Fruit fly (Drosophila melanogaster) whole organism, prepupa: Measurements from ENCODE around the gene Spn100A.
A peak's percentile ranks its signal among the peaks of the same experiment; 100 is the strongest.

Source experiments
- Blimp-1 ChIP-seq: fragments of 200-800 bp; sonication (Bioruptor generic); optimal IDR thresholded peaks from 3 replicates; lab custom pipeline; 2017; ENCODE audit warnings: missing biosample characterization, missing genetic modification characterization, mild to moderate bottlenecking, moderate library complexity, missing genetic modification reagents
- CG10631 ChIP-seq: fragments of 200-800 bp; sonication (Bioruptor generic); optimal IDR thresholded peaks from 2 replicates; lab custom pipeline; 2016; ENCODE audit warnings: missing biosample characterization, missing genetic modification characterization
- CG10669 ChIP-seq: fragments of 200-800 bp; sonication (Bioruptor generic); optimal IDR thresholded peaks from 3 replicates; lab custom pipeline; 2018; ENCODE audit warnings: missing biosample characterization, mild to moderate bottlenecking, missing genetic modification characterization, moderate library complexity
- CG11294 ChIP-seq: fragments of 200-800 bp; sonication (Bioruptor generic); IDR thresholded peaks from 2 replicates; pipeline ENCODE4 v1.3.6; 2022; ENCODE audit warnings: missing biosample characterization, missing genetic modification characterization
- CG11762 ChIP-seq: fragments of 200-800 bp; sonication (Bioruptor generic); optimal IDR thresholded peaks from 3 replicates; lab custom pipeline; 2016; ENCODE audit warnings: missing biosample characterization, missing genetic modification characterization; ENCODE audit not compliant: insufficient read depth
- CG11902 ChIP-seq: fragments of 200-800 bp; sonication (Bioruptor generic); optimal IDR thresholded peaks from 3 replicates; lab custom pipeline; 2016; ENCODE audit warnings: missing biosample characterization, missing genetic modification characterization
- CG15336 ChIP-seq: fragments of 200-800 bp; sonication (Bioruptor generic); IDR thresholded peaks from 2 replicates; pipeline ENCODE4 v1.3.6; 2022; ENCODE audit warnings: missing biosample characterization, missing genetic modification characterization
- CG1621 ChIP-seq: fragments of 200-800 bp; sonication (Bioruptor generic); optimal IDR thresholded peaks from 3 replicates; lab custom pipeline; 2018; ENCODE audit warnings: missing biosample characterization, mild to moderate bottlenecking, missing genetic modification characterization
- CG3032 ChIP-seq: fragments of 200-800 bp; optimal IDR thresholded peaks from 2 replicates; lab custom pipeline; 2019; ENCODE audit warnings: missing biosample characterization, mild to moderate bottlenecking, missing genetic modification characterization, moderate library complexity
- CG31627 ChIP-seq: fragments of 200-800 bp; sonication (Bioruptor generic); optimal IDR thresholded peaks from 3 replicates; lab custom pipeline; 2016; ENCODE audit warnings: missing biosample characterization, missing genetic modification characterization
- CG32006 ChIP-seq: fragments of 200-800 bp; sonication (Bioruptor generic); optimal IDR thresholded peaks from 3 replicates; lab custom pipeline; 2017; ENCODE audit warnings: missing biosample characterization, mild to moderate bottlenecking, missing genetic modification characterization
- CG34406 ChIP-seq: fragments of 200-800 bp; sonication (Bioruptor generic); optimal IDR thresholded peaks from 3 replicates; lab custom pipeline; 2016; ENCODE audit warnings: missing biosample characterization, missing genetic modification characterization
- CG4318 ChIP-seq: fragments of 200-800 bp; sonication (Bioruptor generic); optimal IDR thresholded peaks from 3 replicates; lab custom pipeline; 2017; ENCODE audit warnings: missing biosample characterization, mild to moderate bottlenecking, missing genetic modification characterization
- CG6163 ChIP-seq: fragments of 200-800 bp; sonication (Bioruptor generic); IDR thresholded peaks from 3 replicates; pipeline ENCODE4 v1.3.6; 2022; ENCODE audit warnings: missing biosample characterization, missing genetic modification characterization
- CG6808 ChIP-seq: fragments of 200-800 bp; sonication (Bioruptor generic); optimal IDR thresholded peaks from 3 replicates; lab custom pipeline; 2017; ENCODE audit warnings: missing biosample characterization, missing genetic modification characterization, mild to moderate bottlenecking, moderate library complexity, missing genetic modification reagents
- CG6854 ChIP-seq: fragments of 200-800 bp; sonication (Bioruptor generic); optimal IDR thresholded peaks from 2 replicates; lab custom pipeline; 2017; ENCODE audit warnings: missing biosample characterization, mild to moderate bottlenecking, missing genetic modification characterization
- CG7368 ChIP-seq: fragments of 200-800 bp; sonication (Bioruptor generic); optimal IDR thresholded peaks from 3 replicates; lab custom pipeline; 2016; ENCODE audit warnings: missing biosample characterization, missing genetic modification characterization
- CG8319 ChIP-seq: fragments of 200-800 bp; sonication (Bioruptor generic); optimal IDR thresholded peaks from 3 replicates; lab custom pipeline; 2016; ENCODE audit warnings: missing biosample characterization, missing genetic modification characterization
- CG8632 ChIP-seq: fragments of 200-800 bp; sonication (Bioruptor generic); optimal IDR thresholded peaks from 3 replicates; lab custom pipeline; 2016; ENCODE audit warnings: missing biosample characterization, missing genetic modification characterization
- CG9139 ChIP-seq: fragments of 200-800 bp; sonication (Bioruptor generic); optimal IDR thresholded peaks from 3 replicates; lab custom pipeline; 2017; ENCODE audit warnings: missing biosample characterization, mild to moderate bottlenecking, missing genetic modification characterization
- Eip75B ChIP-seq: fragments of 200-800 bp; sonication (Bioruptor generic); optimal IDR thresholded peaks from 3 replicates; lab custom pipeline; 2016; ENCODE audit warnings: missing biosample characterization, missing genetic modification characterization
- Eip78C ChIP-seq: fragments of 200-800 bp; sonication (Bioruptor generic); peaks from one replicate; lab custom pipeline; 2016; ENCODE audit warnings: missing biosample characterization, missing genetic modification characterization
- Eip93F ChIP-seq: fragments of 200-800 bp; sonication (Bioruptor generic); optimal IDR thresholded peaks from 2 replicates; lab custom pipeline; 2016; ENCODE audit warnings: missing biosample characterization, mild to moderate bottlenecking, missing genetic modification characterization
- Ets96B ChIP-seq: fragments of 200-800 bp; optimal IDR thresholded peaks from 2 replicates; lab custom pipeline; 2019; ENCODE audit warnings: missing biosample characterization, mild to moderate bottlenecking, missing genetic modification characterization, moderate library complexity
- Hr38 ChIP-seq: sonication (Bioruptor generic); optimal IDR thresholded peaks from 2 replicates; lab custom pipeline; 2016; ENCODE audit warnings: missing biosample characterization, missing genetic modification characterization
- Hr39 ChIP-seq: fragments of 200-800 bp; sonication (Bioruptor generic); optimal IDR thresholded peaks from 2 replicates; lab custom pipeline; 2016; ENCODE audit warnings: missing biosample characterization, missing genetic modification characterization
- Hr4 ChIP-seq: fragments of 200-800 bp; sonication (Bioruptor generic); optimal IDR thresholded peaks from 3 replicates; lab custom pipeline; 2016; ENCODE audit warnings: missing biosample characterization, missing genetic modification characterization
- Lpt ChIP-seq: fragments of 200-800 bp; sonication (Bioruptor generic); optimal IDR thresholded peaks from 3 replicates; lab custom pipeline; 2016; ENCODE audit warnings: missing biosample characterization, missing genetic modification characterization
- Met ChIP-seq: fragments of 200-800 bp; sonication (Bioruptor generic); optimal IDR thresholded peaks from 3 replicates; lab custom pipeline; 2016; ENCODE audit warnings: missing biosample characterization, missing genetic modification characterization
- OdsH ChIP-seq: fragments of 200-800 bp; sonication (Bioruptor generic); optimal IDR thresholded peaks from 3 replicates; lab custom pipeline; 2016; ENCODE audit warnings: missing biosample characterization, missing genetic modification characterization
- Smox ChIP-seq: fragments of 200-800 bp; sonication (Bioruptor generic); optimal IDR thresholded peaks from 3 replicates; lab custom pipeline; 2016; ENCODE audit warnings: missing biosample characterization, missing genetic modification characterization
- Sox102F ChIP-seq: fragments of 200-800 bp; sonication (Bioruptor generic); optimal IDR thresholded peaks from 2 replicates; lab custom pipeline; 2016; ENCODE audit warnings: missing biosample characterization, mild to moderate bottlenecking, missing genetic modification characterization
- Sox14 ChIP-seq: fragments of 200-800 bp; sonication (Bioruptor generic); optimal IDR thresholded peaks from 3 replicates; lab custom pipeline; 2016; ENCODE audit warnings: missing biosample characterization, missing genetic modification characterization
- achi ChIP-seq: fragments of 200-800 bp; sonication (Bioruptor generic); optimal IDR thresholded peaks from 3 replicates; lab custom pipeline; 2016; ENCODE audit warnings: missing biosample characterization, missing genetic modification characterization
- acj6 ChIP-seq: fragments of 200-800 bp; sonication (Bioruptor generic); optimal IDR thresholded peaks from 3 replicates; lab custom pipeline; 2016; ENCODE audit warnings: missing biosample characterization, missing genetic modification characterization
- cyc ChIP-seq: fragments of 200-800 bp; sonication (Bioruptor generic); optimal IDR thresholded peaks from 3 replicates; lab custom pipeline; 2016; ENCODE audit warnings: missing biosample characterization, missing genetic modification characterization
- dsx ChIP-seq: fragments of 200-800 bp; optimal IDR thresholded peaks from 3 replicates; lab custom pipeline; 2019; ENCODE audit warnings: missing biosample characterization, mild to moderate bottlenecking, missing genetic modification characterization, moderate library complexity; ENCODE audit not compliant: poor library complexity, severe bottlenecking
- eg ChIP-seq: fragments of 200-800 bp; sonication (Bioruptor generic); IDR thresholded peaks from 3 replicates; pipeline ENCODE4 v1.3.6; 2022; ENCODE audit warnings: missing biosample characterization, missing genetic modification characterization
- esn ChIP-seq: fragments of 200-800 bp; sonication (Bioruptor generic); optimal IDR thresholded peaks from 2 replicates; lab custom pipeline; 2016; ENCODE audit warnings: missing biosample characterization, mild to moderate bottlenecking, missing genetic modification characterization, moderate library complexity
- fd85E ChIP-seq: fragments of 200-800 bp; sonication (Bioruptor generic); optimal IDR thresholded peaks from 3 replicates; lab custom pipeline; 2016; ENCODE audit warnings: missing biosample characterization, missing genetic modification characterization
- fkh ChIP-seq: fragments of 200-800 bp; sonication (Bioruptor generic); optimal IDR thresholded peaks from 3 replicates; lab custom pipeline; 2017; ENCODE audit warnings: missing biosample characterization, mild to moderate bottlenecking, missing genetic modification characterization, moderate library complexity
- pdm3 ChIP-seq: fragments of 200-800 bp; sonication (Bioruptor generic); optimal IDR thresholded peaks from 3 replicates; lab custom pipeline; 2016; ENCODE audit warnings: missing biosample characterization, missing genetic modification characterization
- salr ChIP-seq, 2 experiments: fragments of 200-800 bp; sonication (Bioruptor generic); optimal IDR thresholded peaks; 3 replicates each; lab custom pipeline; 2016 to 2018; ENCODE audit warnings: missing biosample characterization in 2 of 2, missing genetic modification characterization in 2 of 2, mild to moderate bottlenecking in 1 of 2
- spab ChIP-seq: fragments of 200-800 bp; sonication (Bioruptor generic); optimal IDR thresholded peaks from 2 replicates; lab custom pipeline; 2017; ENCODE audit warnings: missing biosample characterization, mild to moderate bottlenecking, missing genetic modification characterization, missing genetic modification reagents
- ss ChIP-seq, 2 experiments: fragments of 200-800 bp; sonication (Bioruptor generic); optimal IDR thresholded peaks; 2 replicates in 1 of 2; 3 replicates in 1 of 2; lab custom pipeline; 2017 to 2018; ENCODE audit warnings: mild to moderate bottlenecking in 2 of 2, missing biosample characterization in 2 of 2, missing genetic modification characterization in 2 of 2, moderate library complexity in 1 of 2
- svp ChIP-seq: fragments of 200-800 bp; sonication (Bioruptor generic); peaks from one replicate; lab custom pipeline; 2016; ENCODE audit warnings: missing biosample characterization, missing genetic modification characterization
- topi ChIP-seq: fragments of 200-800 bp; sonication (Bioruptor generic); optimal IDR thresholded peaks from 3 replicates; lab custom pipeline; 2016; ENCODE audit warnings: missing biosample characterization, missing genetic modification characterization

Gene Spn100A

DNA sequence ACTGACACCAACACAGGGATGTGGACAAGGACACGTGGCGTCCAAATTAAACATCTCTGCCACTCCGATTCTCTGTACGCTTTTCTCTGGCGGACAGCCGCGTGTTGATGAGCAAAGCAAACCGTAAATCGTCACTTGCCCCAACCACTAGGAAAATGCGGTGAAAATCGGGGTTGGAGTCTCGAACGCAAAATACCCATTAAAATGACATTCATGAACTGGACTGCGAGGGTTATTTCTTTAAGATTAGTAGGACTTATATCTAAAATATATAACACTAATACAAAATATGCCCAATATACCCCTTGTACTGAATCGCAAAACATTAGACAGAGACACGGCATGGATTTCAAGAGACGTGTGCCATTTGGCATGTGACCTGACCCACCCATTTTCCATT is 28.0 kb downstream of the Spn100A start:
- TF ChIP-seq Eip78C = peak; percentile 6
- no peak for TF ChIP-seq CG8632 (GFP tag; lab: Kevin White, UChicago)
- TF ChIP-seq CG4318 (GFP tag; lab: Kevin White, UChicago) = no peak

- TF ChIP-seq CG3032 (tag; lab: Kevin White, UChicago) = peak; percentile 33
- TF ChIP-seq Ets96B = peak; percentile 33
- TF ChIP-seq Eip78C = peak; percentile 59
- no peak for TF ChIP-seq topi (GFP tag; lab: Kevin White, UChicago)
- no peak for TF ChIP-seq Hr38 (GFP tag; lab: Kevin White, UChicago)
- no peak for TF ChIP-seq CG6854 (GFP tag; lab: Kevin White, UChicago)
- no peak for TF ChIP-seq CG10631
- TF ChIP-seq Eip93F (GFP tag; lab: Kevin White, UChicago) = no peak
- no peak for TF ChIP-seq CG8319
Measured at dm6 chr3R:30721215-30721862, 30.9 kb downstream of the Spn100A start.

DNA sequence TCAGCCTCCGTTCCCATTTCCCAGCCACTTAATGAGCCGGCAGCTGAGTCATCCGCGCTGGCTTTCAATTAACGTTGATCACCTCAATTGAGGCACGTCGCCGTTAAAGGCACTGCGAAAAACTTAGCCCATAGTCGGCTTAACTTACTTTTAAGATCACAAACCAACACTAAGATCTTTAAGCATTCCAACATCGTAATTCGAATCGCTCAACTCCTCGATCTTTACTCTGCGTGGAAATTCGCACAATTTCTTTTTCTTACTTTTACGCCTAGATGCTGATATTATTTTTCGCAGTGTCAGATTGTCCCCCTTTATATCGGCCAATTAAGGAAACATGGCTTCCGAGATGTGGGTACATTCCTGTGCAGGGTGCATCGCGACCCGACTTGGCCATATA is 31.9 kb downstream of the Spn100A start:
- TF ChIP-seq svp (GFP tag; lab: Kevin White, UChicago) = peak; percentile 33
- no peak for TF ChIP-seq Hr4 (GFP tag; lab: Kevin White, UChicago)
- TF ChIP-seq Smox (GFP tag; lab: Kevin White, UChicago) = no peak
- no peak for TF ChIP-seq CG11902 (GFP tag; lab: Kevin White, UChicago)
- no peak for TF ChIP-seq Eip93F (GFP tag; lab: Kevin White, UChicago)
- TF ChIP-seq CG32006 (GFP tag; lab: Kevin White, UChicago) = peak; percentile 29
- no peak for TF ChIP-seq ss (GFP tag; optimal IDR thresholded peaks at IDR 0.05; lab: Kevin White, UChicago)
- peak; percentile 12 for TF ChIP-seq achi (GFP tag; lab: Kevin White, UChicago)
- TF ChIP-seq eg = 0 out of 3 replicates have a peak, but pooled peaks have one; percentile 27
- TF ChIP-seq Eip75B (GFP tag; lab: Kevin White, UChicago) = no peak
- no peak for TF ChIP-seq salr (GFP tag; optimal IDR thresholded peaks at IDR 0.05; lab: Kevin White, UChicago)
- TF ChIP-seq CG9139 (GFP tag; lab: Kevin White, UChicago) = no peak
- no peak for TF ChIP-seq CG15336 (GFP tag; lab: Robert Waterston, UW)
- TF ChIP-seq dsx (GFP tag; lab: Kevin White, UChicago) = peak; percentile 7
- TF ChIP-seq esn (GFP tag; lab: Kevin White, UChicago) = no peak
- peak; percentile 14 for TF ChIP-seq pdm3 (GFP tag; lab: Kevin White, UChicago)
- TF ChIP-seq Ets96B = peak; percentile 38
- TF ChIP-seq CG1621 (tag; lab: Kevin White, UChicago) = no peak
- no peak for TF ChIP-seq acj6 (GFP tag; lab: Kevin White, UChicago)
- TF ChIP-seq Sox14 (GFP tag; lab: Kevin White, UChicago) = no peak
- peak; percentile 20 for TF ChIP-seq CG6808 (GFP tag; lab: Kevin White, UChicago)
- TF ChIP-seq Sox102F (GFP tag; lab: Kevin White, UChicago) = no peak
- peak; percentile 63; the same call in 2 of the 3 replicates for TF ChIP-seq CG6163
- TF ChIP-seq CG31627 (GFP tag; lab: Kevin White, UChicago) = no peak
- TF ChIP-seq CG6854 (GFP tag; lab: Kevin White, UChicago) = no peak
- TF ChIP-seq cyc (GFP tag; lab: Kevin White, UChicago) = no peak
- TF ChIP-seq CG10669 = peak; percentile 25
- no peak for TF ChIP-seq Lpt (GFP tag; lab: Kevin White, UChicago)
- TF ChIP-seq CG8319 = no peak
- no peak for TF ChIP-seq OdsH (GFP tag; lab: Kevin White, UChicago)
- no peak for TF ChIP-seq fd85E (GFP tag; lab: Kevin White, UChicago)
- no peak for TF ChIP-seq CG7368 (GFP tag; lab: Kevin White, UChicago)
- no peak for TF ChIP-seq CG11294
- no peak for TF ChIP-seq Hr39 (GFP tag; lab: Kevin White, UChicago)
- TF ChIP-seq Met = no peak
- TF ChIP-seq CG34406 (GFP tag; lab: Kevin White, UChicago) = no peak
- TF ChIP-seq CG11762 (GFP tag; lab: Kevin White, UChicago) = no peak
- no peak for TF ChIP-seq Blimp-1 (GFP tag; lab: Kevin White, UChicago)
- peak; percentile 13 for TF ChIP-seq spab (GFP tag; lab: Kevin White, UChicago)
- TF ChIP-seq fkh (GFP tag; lab: Kevin White, UChicago) = no peak
